Worm (Caenorhabditis elegans): ENCODE measurements around the gene slrp-1.

Gene slrp-1

ce11 chrV:13578637-13579036 lies 13.0 kb downstream of the slrp-1 start, which contains the start of gene C50B8.6:
C50B8.6 (plus strand) TSS chrV:13578972.
- TF ChIP-seq ham-2 (GFP tag; optimal IDR thresholded peaks at IDR 0.05) = no peak
- no peak for TF ChIP-seq bed-3 (GFP tag; optimal IDR thresholded peaks at IDR 0.05)
- no peak for TF ChIP-seq mls-2 (tag; optimal IDR thresholded peaks at IDR 0.05)
- TF ChIP-seq unc-62 (GFP tag; optimal IDR thresholded peaks at IDR 0.05) = no peak
- TF ChIP-seq lin-32 (GFP tag; optimal IDR thresholded peaks at IDR 0.05) = no peak
- TF ChIP-seq nhr-237 (tag; optimal IDR thresholded peaks at IDR 0.05) = no peak
- no peak for TF ChIP-seq zip-8 (tag; optimal IDR thresholded peaks at IDR 0.05)
- TF ChIP-seq nhr-76 (tag; optimal IDR thresholded peaks at IDR 0.05) = no peak
- TF ChIP-seq mep-1 (tag; optimal IDR thresholded peaks at IDR 0.05) = no peak

DNA sequence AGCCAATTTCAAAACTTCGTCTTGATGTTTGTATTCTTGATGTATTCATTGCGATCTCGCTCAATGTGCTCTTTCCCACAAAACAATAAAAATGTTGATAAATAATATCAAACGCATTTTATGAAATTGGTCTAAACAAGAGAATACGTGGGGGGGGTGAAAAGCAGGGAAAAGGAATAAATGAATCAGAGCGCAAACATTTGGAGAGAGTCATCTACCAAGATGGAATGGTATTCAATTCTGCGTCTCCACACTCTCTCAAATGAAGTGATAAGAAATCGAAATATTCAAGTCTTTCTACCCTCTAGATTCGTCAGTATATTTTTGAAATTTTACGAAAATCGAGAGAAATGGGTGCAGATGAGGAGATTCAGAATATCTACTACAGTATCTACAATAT lies 15.0 kb downstream of the slrp-1 start, which contains the start of gene C50B8.5:
TSS of gene C50B8.5 (plus strand) at position 273 of the 400 bp plus-strand sequence.
- TF ChIP-seq lsy-2 (tag; optimal IDR thresholded peaks at IDR 0.05) = no peak
- no peak for TF ChIP-seq blmp-1 (tag; optimal IDR thresholded peaks at IDR 0.05)
- TF ChIP-seq ham-2 (GFP tag; optimal IDR thresholded peaks at IDR 0.05) = no peak
- TF ChIP-seq nhr-237 (tag; optimal IDR thresholded peaks at IDR 0.05) = no peak
- no peak for TF ChIP-seq mab-5 (tag; optimal IDR thresholded peaks at IDR 0.05)

- TF ChIP-seq pha-4 (tag; optimal IDR thresholded peaks at IDR 0.05) = no peak
- no peak for TF ChIP-seq flh-1 (GFP tag; optimal IDR thresholded peaks at IDR 0.05)
- no peak for TF ChIP-seq ceh-83 (GFP tag; optimal IDR thresholded peaks at IDR 0.05)
- TF ChIP-seq blmp-1 (tag; optimal IDR thresholded peaks at IDR 0.05) = no peak
These were observed 18.8 kb downstream of the slrp-1 start, which contains the start of gene F53F4.1 for ce11 chrV:13584484-13584883. F53F4.1 (plus strand) TSS chrV:13584784.

DNA sequence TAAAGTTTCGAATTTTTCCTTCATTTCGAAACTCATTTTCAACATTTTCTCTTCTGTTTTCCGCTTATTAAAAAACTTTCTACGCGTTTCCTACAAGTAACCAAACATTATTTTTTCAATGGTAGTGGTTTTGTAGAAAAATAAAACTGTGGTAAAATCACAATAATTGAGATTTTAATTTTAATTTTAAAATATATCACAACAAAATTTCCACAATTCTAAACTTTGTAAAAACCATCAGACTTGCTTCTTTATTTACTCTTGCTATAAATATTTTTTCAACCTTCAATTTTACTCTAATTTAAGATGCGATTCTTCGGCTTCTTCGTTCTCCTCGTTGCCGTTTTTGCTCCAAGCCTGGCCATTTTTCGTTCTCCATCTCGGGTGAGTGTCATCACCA lies 22.2 kb downstream of the slrp-1 start, which contains the start of gene F53F4.17:
TSS of gene F53F4.17 (plus strand) at position 301 of the 400 bp plus-strand sequence.
- TF ChIP-seq M03D4.4 (tag; optimal IDR thresholded peaks at IDR 0.05) (no peak), ceh-43 (GFP tag; optimal IDR thresholded peaks at IDR 0.05) (no peak), cnd-1 (tag; optimal IDR thresholded peaks at IDR 0.05) (no peak), sem-2 (GFP tag; optimal IDR thresholded peaks at IDR 0.05) (no peak), unc-120 (tag; optimal IDR thresholded peaks at IDR 0.05; ENCODE audit: poor library complexity, severe bottlenecking) (no peak), hlh-1 (tag; optimal IDR thresholded peaks at IDR 0.05) (no peak), tbx-8 (GFP tag; optimal IDR thresholded peaks at IDR 0.05) (no peak), nhr-76 (tag; optimal IDR thresholded peaks at IDR 0.05) (no peak), bed-3 (GFP tag; optimal IDR thresholded peaks at IDR 0.05) (no peak), nhr-12 (tag; optimal IDR thresholded peaks at IDR 0.05) (no peak)

ce11 chrV:13589494-13590176 lies 24.0 kb downstream of the slrp-1 start, which contains the start of the genes F53F4.2 and F53F4.18:
F53F4.2 (minus strand) TSS chrV:13589594.
F53F4.18 (plus strand) TSS chrV:13590126.
- TF ChIP-seq zip-8 (tag; optimal IDR thresholded peaks at IDR 0.05) (no peak), lsy-2 (tag; optimal IDR thresholded peaks at IDR 0.05) (no peak), sem-2 (GFP tag; optimal IDR thresholded peaks at IDR 0.05) (no peak), tbx-8 (GFP tag; optimal IDR thresholded peaks at IDR 0.05) (no peak), drap-1 (GFP tag; optimal IDR thresholded peaks at IDR 0.05) (no peak), snpc-4 (tag; optimal IDR thresholded peaks at IDR 0.05) (no peak), nhr-2 (tag; optimal IDR thresholded peaks at IDR 0.05) (no peak), sptf-1 (tag; optimal IDR thresholded peaks at IDR 0.05) (no peak), nhr-12 (tag; optimal IDR thresholded peaks at IDR 0.05) (no peak), pha-4 (tag; optimal IDR thresholded peaks at IDR 0.05) (no peak)

ce11 chrV:13591504-13592174 lies 26.0 kb downstream of the slrp-1 start, which contains the start of gene tbcb-1:
tbcb-1 (plus strand) TSS chrV:13592124.
- TF ChIP-seq unc-39 (tag; optimal IDR thresholded peaks at IDR 0.05) (no peak), nhr-2 (tag; optimal IDR thresholded peaks at IDR 0.05) (no peak), pha-4 (tag; optimal IDR thresholded peaks at IDR 0.05) (no peak), bed-3 (GFP tag; optimal IDR thresholded peaks at IDR 0.05) (no peak)
